Fruit fly (Drosophila melanogaster): ENCODE data around the gene Uch-L5.

Uch-L5 gene

DNA sequence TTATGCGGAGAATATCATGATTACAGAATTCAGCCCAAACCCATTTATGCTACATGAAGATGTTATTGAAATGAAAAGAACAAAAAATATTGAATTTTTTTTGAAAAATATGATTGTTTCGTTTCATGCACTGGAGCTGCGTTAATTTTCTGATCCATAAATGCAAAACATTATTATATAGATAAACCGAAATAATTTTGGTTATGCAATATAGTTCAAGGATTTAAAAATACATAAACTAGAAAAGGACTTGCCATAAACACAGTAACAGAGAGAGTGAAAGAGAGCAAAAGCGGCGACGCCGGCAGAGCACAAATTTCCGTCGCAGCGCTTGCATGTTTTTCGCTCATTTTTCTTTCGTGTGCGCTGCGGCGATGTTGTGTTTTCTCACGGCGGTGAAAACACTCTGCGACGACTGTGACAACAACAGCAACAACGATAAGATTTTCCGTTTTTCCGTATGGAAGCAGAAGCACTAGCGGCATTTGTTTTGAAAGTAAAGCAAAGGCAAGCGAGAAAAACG, 14.5 kb downstream of the Uch-L5 start (continued):
- peak; percentile 71 for TF ChIP-seq CG9139 (GFP tag; optimal IDR thresholded peaks at IDR 0.05)
- TF ChIP-seq dac (GFP tag; optimal IDR thresholded peaks at IDR 0.05): peak; percentile 89
- TF ChIP-seq CG10669 (GFP tag; optimal IDR thresholded peaks at IDR 0.05): peak; percentile 90
- TF ChIP-seq Sox14 (GFP tag; optimal IDR thresholded peaks at IDR 0.05): peak; percentile 86
- TF ChIP-seq Eip75B (GFP tag; optimal IDR thresholded peaks at IDR 0.05): peak; percentile 91
- peak; percentile 96 for TF ChIP-seq CG8119 (GFP tag; IDR thresholded peaks at IDR 0.05)
- TF ChIP-seq achi (GFP tag; optimal IDR thresholded peaks at IDR 0.05): peak; percentile 90
- TF ChIP-seq CG1621 (tag; optimal IDR thresholded peaks at IDR 0.05): peak; percentile 73
- TF ChIP-seq CG11294 (GFP tag; IDR thresholded peaks at IDR 0.05): peak; percentile 78

dm6 chr3L:9461670-9462246, 15.0 kb downstream of the Uch-L5 start:
- TF ChIP-seq cyc (GFP tag; optimal IDR thresholded peaks at IDR 0.05): no peak
- no peak for TF ChIP-seq CG11762 (GFP tag; optimal IDR thresholded peaks at IDR 0.05; ENCODE audit: insufficient read depth)
- TF ChIP-seq Eip78C (GFP tag): no peak
- peak in 1 of 2 experiments; percentile 7 for TF ChIP-seq salr (GFP tag; optimal IDR thresholded peaks at IDR 0.05)
- no peak for TF ChIP-seq ss (GFP tag; optimal IDR thresholded peaks at IDR 0.05)
- no peak for TF ChIP-seq CG6792 (GFP tag; optimal IDR thresholded peaks at IDR 0.05)
- TF ChIP-seq lz (GFP tag; optimal IDR thresholded peaks at IDR 0.05): no peak
- TF ChIP-seq Sox15 (GFP tag; optimal IDR thresholded peaks at IDR 0.05): no peak
- TF ChIP-seq Smox (GFP tag; optimal IDR thresholded peaks at IDR 0.05): no peak
- TF ChIP-seq Met (GFP tag; optimal IDR thresholded peaks at IDR 0.05): no peak
- TF ChIP-seq CG3032 (tag; optimal IDR thresholded peaks at IDR 0.05): no peak
- peak; percentile 36; the same call in 1 of the 2 replicates for TF ChIP-seq CG11294 (GFP tag; IDR thresholded peaks at IDR 0.05)
- TF ChIP-seq spab (GFP tag; optimal IDR thresholded peaks at IDR 0.05): no peak
- no peak for TF ChIP-seq CG8319 (GFP tag; optimal IDR thresholded peaks at IDR 0.05)
- no peak for TF ChIP-seq CG9139 (GFP tag; optimal IDR thresholded peaks at IDR 0.05)
- TF ChIP-seq CG32006 (GFP tag; optimal IDR thresholded peaks at IDR 0.05): no peak
- TF ChIP-seq OdsH (GFP tag; optimal IDR thresholded peaks at IDR 0.05): no peak
- no peak for TF ChIP-seq Hr4 (GFP tag; optimal IDR thresholded peaks at IDR 0.05)
- TF ChIP-seq fd59A (GFP tag; optimal IDR thresholded peaks at IDR 0.05): no peak
- no peak for TF ChIP-seq CG3919 (GFP tag; optimal IDR thresholded peaks at IDR 0.05)
- TF ChIP-seq svp (GFP tag): no peak
- peak; percentile 50 for TF ChIP-seq Hr39 (GFP tag; optimal IDR thresholded peaks at IDR 0.05)
- no peak for TF ChIP-seq Lpt (GFP tag; optimal IDR thresholded peaks at IDR 0.05)
- no peak for TF ChIP-seq net (GFP tag; optimal IDR thresholded peaks at IDR 0.05)
- no peak for TF ChIP-seq acj6 (GFP tag; optimal IDR thresholded peaks at IDR 0.05)
- TF ChIP-seq esn (GFP tag; optimal IDR thresholded peaks at IDR 0.05): no peak
- no peak for TF ChIP-seq CG8632 (GFP tag; optimal IDR thresholded peaks at IDR 0.05)
- TF ChIP-seq CG34406 (GFP tag; optimal IDR thresholded peaks at IDR 0.05): no peak
- no peak for TF ChIP-seq pdm3 (GFP tag; optimal IDR thresholded peaks at IDR 0.05)
- peak; percentile 27 for TF ChIP-seq Ets96B (tag; optimal IDR thresholded peaks at IDR 0.05)
- TF ChIP-seq fd85E (GFP tag; optimal IDR thresholded peaks at IDR 0.05): no peak
- TF ChIP-seq CG31627 (GFP tag; optimal IDR thresholded peaks at IDR 0.05): peak; percentile 7
- no peak for TF ChIP-seq Eip93F (GFP tag; optimal IDR thresholded peaks at IDR 0.05)
- TF ChIP-seq dac (GFP tag; optimal IDR thresholded peaks at IDR 0.05): no peak
- TF ChIP-seq Sox102F (GFP tag; optimal IDR thresholded peaks at IDR 0.05): no peak
- TF ChIP-seq dsx (GFP tag; optimal IDR thresholded peaks at IDR 0.05; ENCODE audit: poor library complexity, severe bottlenecking): no peak
- no peak for TF ChIP-seq Hr38 (GFP tag; optimal IDR thresholded peaks at IDR 0.05)
- no peak for TF ChIP-seq CG6854 (GFP tag; optimal IDR thresholded peaks at IDR 0.05)
- TF ChIP-seq CG11902 (GFP tag; optimal IDR thresholded peaks at IDR 0.05): no peak
- no peak for TF ChIP-seq CG4318 (GFP tag; optimal IDR thresholded peaks at IDR 0.05)
- peak; percentile 47 for TF ChIP-seq CG1621 (tag; optimal IDR thresholded peaks at IDR 0.05)
- TF ChIP-seq Ets21C (GFP tag; optimal IDR thresholded peaks at IDR 0.05): no peak
- TF ChIP-seq CG6276 (GFP tag; optimal IDR thresholded peaks at IDR 0.05): no peak
- no peak for TF ChIP-seq fkh (GFP tag; optimal IDR thresholded peaks at IDR 0.05)
- no peak for TF ChIP-seq topi (GFP tag; optimal IDR thresholded peaks at IDR 0.05)

All from whole organism, prepupa.